ENCODE assay signal across 2 fruit fly cellular contexts in the genomic region with DNA sequence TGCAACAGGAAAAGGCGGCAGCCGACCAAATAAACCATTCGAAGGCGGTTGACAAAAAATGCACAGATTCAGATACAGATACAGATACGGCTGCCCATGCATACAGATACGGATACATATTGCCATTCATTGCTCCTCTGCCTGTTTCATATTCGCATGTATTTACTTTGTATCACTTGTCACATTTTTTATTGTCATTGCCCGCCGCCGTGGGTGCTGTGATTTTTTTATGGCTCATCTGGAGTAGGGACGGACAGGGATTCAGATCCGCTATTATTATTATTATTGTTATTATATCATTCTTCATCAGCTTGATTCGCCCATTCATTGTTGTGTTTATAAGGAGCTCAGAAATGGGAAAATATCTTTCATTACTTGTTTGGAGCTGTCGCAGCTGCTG.
TF ChIP-seq lines count a peak whose summit lies in the region.

No protein-coding gene starts in this region.

TF ChIP-seq in whole organism, prepupa, 60 proteins besides CTCF, POLR2A, EP300 and RAD21:
- TF ChIP-seq CG31627 (GFP tag; optimal IDR thresholded peaks at IDR 0.05; lab: Kevin White, UChicago) (no peak), spab (GFP tag; optimal IDR thresholded peaks at IDR 0.05; lab: Kevin White, UChicago) (no peak), CG6163 (GFP tag; IDR thresholded peaks at IDR 0.05; lab: Robert Waterston, UW) (peak; percentile 6; the same call in 1 of the 3 replicates), Eip75B (GFP tag; optimal IDR thresholded peaks at IDR 0.05; lab: Kevin White, UChicago) (no peak), dsx (GFP tag; optimal IDR thresholded peaks at IDR 0.05; lab: Kevin White, UChicago; ENCODE audit: poor library complexity, severe bottlenecking) (peak; percentile 93), Eip78C (GFP tag; lab: Kevin White, UChicago) (peak; percentile 22)

TF ChIP-seq in whole organism, pupa, 21 proteins besides CTCF, POLR2A, EP300 and RAD21:
- peak; percentile 25 for TF ChIP-seq EcR (GFP tag; optimal IDR thresholded peaks at IDR 0.05; lab: Kevin White, UChicago)
- no peak for TF ChIP-seq Ets98B (GFP tag; IDR thresholded peaks at IDR 0.05; lab: Robert Waterston, UW)
TF ChIP-seq in whole organism, pupa: peak in this region for 1.
